Worm (Caenorhabditis elegans) whole organism, young adult: ENCODE data around the gene C34C12.1.

Experiments used
- B0035.1 ChIP-seq: sonication (generic microtip); optimal IDR thresholded peaks from 2 replicates; lab custom pipeline; 2016; ENCODE audit warnings: missing genetic modification characterization, mild to moderate bottlenecking, missing compliant biosample characterization, missing genotype, missing genetic modification reagents
- B0261.1 ChIP-seq: sonication (generic microtip); optimal IDR thresholded peaks from 2 replicates; lab custom pipeline; 2016; ENCODE audit warnings: mild to moderate bottlenecking, missing genetic modification characterization, moderate library complexity, missing compliant biosample characterization
- C17E4.6 ChIP-seq: fragments of 200-800 bp; sonication (Bioruptor generic); IDR thresholded peaks from 2 replicates; pipeline ENCODE4 v1.3.6; 2022; ENCODE audit warnings: missing genetic modification reagents, missing genetic modification characterization, missing compliant biosample characterization
- D2030.7 ChIP-seq: fragments of 200-800 bp; sonication (Bioruptor generic); IDR thresholded peaks from 2 replicates; pipeline ENCODE4 v1.3.6; 2022; ENCODE audit warnings: missing genetic modification reagents, missing genetic modification characterization, missing compliant biosample characterization
- F10E7.11 ChIP-seq: sonication (generic microtip); optimal IDR thresholded peaks from 2 replicates; lab custom pipeline; 2017; ENCODE audit warnings: mild to moderate bottlenecking, missing genetic modification characterization, moderate library complexity, missing compliant biosample characterization
- F39B2.1 ChIP-seq: fragments of 200-800 bp; sonication (Bioruptor generic); IDR thresholded peaks from 2 replicates; pipeline ENCODE4 v1.3.6; 2022; ENCODE audit warnings: missing genetic modification reagents, missing genetic modification characterization, missing compliant biosample characterization
- F57A8.1 ChIP-seq: fragments of 200-800 bp; sonication (Bioruptor generic); optimal IDR thresholded peaks from 2 replicates; lab custom pipeline; 2018; ENCODE audit warnings: mild to moderate bottlenecking, missing genetic modification characterization, moderate library complexity, missing compliant biosample characterization
- F57C9.4 ChIP-seq: sonication (generic microtip); optimal IDR thresholded peaks from 2 replicates; lab custom pipeline; 2017; ENCODE audit warnings: mild to moderate bottlenecking, missing genetic modification characterization, missing compliant biosample characterization
- K12H6.12 ChIP-seq: fragments of 200-800 bp; sonication (Bioruptor generic); optimal IDR thresholded peaks from 2 replicates; lab custom pipeline; 2018; ENCODE audit warnings: mild to moderate bottlenecking, missing genetic modification characterization, missing compliant biosample characterization
- T07F8.4 ChIP-seq: sonication (generic microtip); optimal IDR thresholded peaks from 2 replicates; lab custom pipeline; 2016; ENCODE audit warnings: mild to moderate bottlenecking, missing genetic modification characterization, moderate library complexity, missing compliant biosample characterization
- Y53F4B.3 ChIP-seq: fragments of 200-800 bp; sonication (Bioruptor generic); IDR thresholded peaks from 2 replicates; pipeline ENCODE4 v1.3.6; 2022; ENCODE audit warnings: missing genetic modification reagents, missing genetic modification characterization, missing compliant biosample characterization
- Y53G8AR.9 ChIP-seq: fragments of 200-800 bp; sonication (Bioruptor generic); conservative IDR thresholded peaks from 2 replicates; pipeline ENCODE4 v1.3.6; 2022; ENCODE audit warnings: missing genetic modification reagents, missing genetic modification characterization, missing compliant biosample characterization
- Y67H2A.10 ChIP-seq: fragments of 200-800 bp; sonication (Bioruptor generic); conservative IDR thresholded peaks from 2 replicates; pipeline ENCODE4 v1.3.6; 2022; ENCODE audit warnings: missing genetic modification reagents, missing genetic modification characterization, missing compliant biosample characterization
- atf-7 ChIP-seq: sonication (generic microtip); optimal IDR thresholded peaks from 2 replicates; lab custom pipeline; 2017; ENCODE audit warnings: mild to moderate bottlenecking, missing genetic modification characterization, missing compliant biosample characterization
- attf-5 ChIP-seq: fragments of 200-800 bp; sonication (Bioruptor generic); optimal IDR thresholded peaks from 2 replicates; lab custom pipeline; 2018; ENCODE audit warnings: mild to moderate bottlenecking, missing genetic modification characterization, missing compliant biosample characterization
- cebp-1 ChIP-seq, 2 experiments: fragments of 200-800 bp in 1 of 2; sonication (Bioruptor generic) in 1 of 2; sonication (generic microtip) in 1 of 2; IDR thresholded peaks in 1 of 2; optimal IDR thresholded peaks in 1 of 2; 2 replicates each; pipeline versions ENCODE4 v1.3.6 to Lab custom; 2017 to 2022; ENCODE audit warnings: missing compliant biosample characterization in 2 of 2, missing genetic modification characterization in 2 of 2, mild to moderate bottlenecking in 1 of 2, missing genetic modification reagents in 1 of 2, moderate library complexity in 1 of 2
- dox-1 ChIP-seq: fragments of 200-800 bp; sonication (Bioruptor generic); IDR thresholded peaks from 2 replicates; pipeline ENCODE4 v1.3.6; 2022; ENCODE audit warnings: missing genetic modification reagents, missing genetic modification characterization, missing compliant biosample characterization
- dpl-1 ChIP-seq: fragments of 150-350 bp; optimal IDR thresholded peaks from 2 replicates; lab custom pipeline; 2014; ENCODE audit warnings: missing biosample characterization, missing genetic modification reagents, missing genetic modification characterization
- ekl-4 ChIP-seq: fragments of 200-800 bp; sonication (Bioruptor generic); IDR thresholded peaks from 2 replicates; pipeline ENCODE4 v1.3.6; 2022; ENCODE audit warnings: missing genetic modification reagents, missing genetic modification characterization, missing compliant biosample characterization
- gei-17 ChIP-seq: fragments of 200-800 bp; sonication (Bioruptor generic); optimal IDR thresholded peaks from 2 replicates; lab custom pipeline; 2018; ENCODE audit warnings: mild to moderate bottlenecking, missing genetic modification characterization, missing compliant biosample characterization
- hlh-26 ChIP-seq: fragments of 200-800 bp; sonication (Bioruptor generic); conservative IDR thresholded peaks from 2 replicates; pipeline ENCODE4 v1.3.6; 2022; ENCODE audit warnings: missing genetic modification reagents, missing genetic modification characterization, missing compliant biosample characterization
- hmg-20 ChIP-seq: fragments of 200-800 bp; sonication (Bioruptor generic); IDR thresholded peaks from 2 replicates; pipeline ENCODE4 v1.3.6; 2022; ENCODE audit warnings: missing genetic modification reagents, missing genetic modification characterization, missing compliant biosample characterization
- hrde-1 ChIP-seq: sonication (generic microtip); optimal IDR thresholded peaks from 2 replicates; lab custom pipeline; 2016; ENCODE audit warnings: missing genetic modification characterization, mild to moderate bottlenecking, missing compliant biosample characterization, moderate library complexity, missing genotype, missing genetic modification reagents, borderline replicate concordance
- hsf-1 ChIP-seq: fragments of 200-800 bp; sonication (Bioruptor generic); IDR thresholded peaks from 2 replicates; pipeline ENCODE4 v1.3.6; 2022; ENCODE audit warnings: missing genetic modification reagents, missing genetic modification characterization, missing compliant biosample characterization
- lag-1 ChIP-seq: fragments of 200-800 bp; sonication (Bioruptor generic); IDR thresholded peaks from 2 replicates; pipeline ENCODE4 v1.3.6; 2022; ENCODE audit warnings: missing genetic modification reagents, missing genetic modification characterization, missing compliant biosample characterization
- let-526 ChIP-seq: fragments of 200-800 bp; sonication (Bioruptor generic); IDR thresholded peaks from 2 replicates; pipeline ENCODE4 v1.3.6; 2022; ENCODE audit warnings: missing genetic modification reagents, missing genetic modification characterization, missing compliant biosample characterization
- let-607 ChIP-seq, 2 experiments: fragments of 200-800 bp in 1 of 2; sonication (Bioruptor generic) in 1 of 2; sonication (generic microtip) in 1 of 2; optimal IDR thresholded peaks; 2 replicates each; lab custom pipeline; 2016 to 2018; ENCODE audit warnings: mild to moderate bottlenecking in 2 of 2, missing compliant biosample characterization in 2 of 2, missing genetic modification characterization in 2 of 2, moderate library complexity in 2 of 2, missing genotype in 1 of 2
- lin-26 ChIP-seq: fragments of 200-800 bp; sonication (Bioruptor generic); IDR thresholded peaks from 2 replicates; pipeline ENCODE4 v1.3.6; 2022; ENCODE audit warnings: missing genetic modification reagents, missing genetic modification characterization, missing compliant biosample characterization
- lin-35 ChIP-seq, 3 experiments: fragments of 150-350 bp in 2 of 3; sonication (generic microtip) in 1 of 3; optimal IDR thresholded peaks; 2 replicates each; lab custom pipeline; 2014 to 2018; ENCODE audit warnings: missing biosample characterization in 3 of 3, missing genetic modification characterization in 3 of 3, missing genetic modification reagents in 3 of 3
- lin-40 ChIP-seq: sonication (generic microtip); optimal IDR thresholded peaks from 2 replicates; lab custom pipeline; 2016; ENCODE audit warnings: missing genetic modification characterization, mild to moderate bottlenecking, missing compliant biosample characterization, missing genotype, missing genetic modification reagents
- lir-1 ChIP-seq: fragments of 200-800 bp; sonication (Bioruptor generic); conservative IDR thresholded peaks from 2 replicates; pipeline ENCODE4 v1.3.6; 2022; ENCODE audit warnings: missing genetic modification reagents, missing genetic modification characterization, missing compliant biosample characterization
- madf-10 ChIP-seq: sonication (generic microtip); optimal IDR thresholded peaks from 2 replicates; lab custom pipeline; 2016; ENCODE audit warnings: mild to moderate bottlenecking, missing genetic modification characterization, missing compliant biosample characterization
- madf-3 ChIP-seq: fragments of 200-800 bp; sonication (Bioruptor generic); IDR thresholded peaks from 2 replicates; pipeline ENCODE4 v1.3.6; 2022; ENCODE audit warnings: missing genetic modification reagents, missing genetic modification characterization, missing compliant biosample characterization
- mcd-1 ChIP-seq: fragments of 200-800 bp; sonication (Bioruptor generic); IDR thresholded peaks from 2 replicates; pipeline ENCODE4 v1.3.6; 2022; ENCODE audit warnings: missing genetic modification reagents, missing genetic modification characterization, missing compliant biosample characterization
- mel-28 ChIP-seq: sonication (generic microtip); optimal IDR thresholded peaks from 2 replicates; lab custom pipeline; 2016; ENCODE audit warnings: borderline replicate concordance, mild to moderate bottlenecking, missing genetic modification characterization, missing compliant biosample characterization
- mes-4 ChIP-seq: sonication (generic microtip); optimal IDR thresholded peaks from 2 replicates; lab custom pipeline; 2016; ENCODE audit warnings: missing genotype, missing genetic modification characterization, missing compliant biosample characterization
- mxl-1 ChIP-seq: sonication (generic microtip); optimal IDR thresholded peaks from 2 replicates; lab custom pipeline; 2016; ENCODE audit warnings: missing genetic modification characterization, missing compliant biosample characterization
- nhr-90 ChIP-seq: sonication (generic microtip); optimal IDR thresholded peaks from 2 replicates; lab custom pipeline; 2016; ENCODE audit warnings: missing genotype, mild to moderate bottlenecking, missing genetic modification characterization, missing compliant biosample characterization
- pbrm-1 ChIP-seq: fragments of 200-800 bp; sonication (Bioruptor generic); IDR thresholded peaks from 2 replicates; pipeline ENCODE4 v1.3.6; 2022; ENCODE audit warnings: missing genetic modification reagents, missing genetic modification characterization, missing compliant biosample characterization
- pha-4 ChIP-seq: fragments of 150-350 bp; sonication (generic microtip); optimal IDR thresholded peaks from 2 replicates; lab custom pipeline; 2014; ENCODE audit warnings: missing biosample characterization, missing genetic modification reagents, missing genetic modification characterization
- rec-8 ChIP-seq, 2 experiments: sonication (generic microtip); optimal IDR thresholded peaks; 2 replicates each; lab custom pipeline; 2016; ENCODE audit warnings: mild to moderate bottlenecking in 2 of 2, missing genetic modification characterization in 2 of 2, missing genetic modification reagents in 2 of 2, missing genotype in 2 of 2, missing biosample characterization in 1 of 2, missing compliant biosample characterization in 1 of 2, moderate library complexity in 1 of 2
- sea-2 ChIP-seq: fragments of 200-800 bp; sonication (Bioruptor generic); IDR thresholded peaks from 2 replicates; pipeline ENCODE4 v1.3.6; 2022; ENCODE audit warnings: missing genetic modification characterization, missing compliant biosample characterization
- tlf-1 ChIP-seq: fragments of 200-800 bp; sonication (Bioruptor generic); optimal IDR thresholded peaks from 2 replicates; lab custom pipeline; 2018; ENCODE audit warnings: mild to moderate bottlenecking, missing genetic modification characterization, missing compliant biosample characterization
- ztf-18 ChIP-seq: sonication (generic microtip); optimal IDR thresholded peaks from 2 replicates; lab custom pipeline; 2016; ENCODE audit warnings: missing genotype, mild to moderate bottlenecking, missing genetic modification characterization, missing compliant biosample characterization
- ztf-26 ChIP-seq: sonication (generic microtip); optimal IDR thresholded peaks from 2 replicates; lab custom pipeline; 2017; ENCODE audit warnings: missing genetic modification characterization, missing compliant biosample characterization
- ztf-28 ChIP-seq: fragments of 200-800 bp; sonication (Bioruptor generic); IDR thresholded peaks from 2 replicates; pipeline ENCODE4 v1.3.6; 2022; ENCODE audit warnings: missing genetic modification reagents, missing genetic modification characterization, missing compliant biosample characterization
- ztf-6 ChIP-seq: fragments of 200-800 bp; sonication (Bioruptor generic); IDR thresholded peaks from 2 replicates; pipeline ENCODE4 v1.3.6; 2022; ENCODE audit warnings: missing genetic modification reagents, missing genetic modification characterization, missing compliant biosample characterization

C34C12.1 gene

ce11 chrIII:3460061-3460460 lies 5.9 kb downstream of the C34C12.1 start, which contains the start of gene C34C12.8 (continued):
- TF ChIP-seq let-526 (peak; percentile 75), hlh-26 (no peak), ztf-18 (tag; lab: Kevin White, UChicago) (peak; percentile 99), cebp-1 (GFP tag; IDR thresholded peaks at IDR 0.05; lab: Robert Waterston, UW) (peak; percentile 33; the same call in 1 of the 2 replicates), cebp-1 (tag; optimal IDR thresholded peaks at IDR 0.05; lab: Kevin White, UChicago) (peak; percentile 94), gei-17 (peak; percentile 78), tlf-1 (peak; percentile 95), madf-10 (tag; lab: Kevin White, UChicago) (peak; percentile 70), madf-3 (GFP tag; lab: Robert Waterston, UW) (peak; percentile 96), mcd-1 (GFP tag; lab: Robert Waterston, UW) (peak; percentile 99), ztf-28 (GFP tag; lab: Robert Waterston, UW) (peak; percentile 84), F10E7.11 (tag; lab: Kevin White, UChicago) (peak; percentile 12), Y67H2A.10 (GFP tag; lab: Robert Waterston, UW) (peak; percentile 25; the same call in 1 of the 2 replicates), hrde-1 (peak; percentile 69), F39B2.1 (GFP tag; lab: Robert Waterston, UW) (no peak), pbrm-1 (GFP tag; lab: Robert Waterston, UW) (peak; percentile 96), lin-40 (tag; lab: Kevin White, UChicago) (peak; percentile 96), F57A8.1 (no peak), D2030.7 (GFP tag; lab: Robert Waterston, UW) (peak; percentile 93), dpl-1 (GFP tag; lab: Kevin White, UChicago) (peak; percentile 89), mxl-1 (no peak), ekl-4 (peak; percentile 96), attf-5 (GFP tag; lab: Kevin White, UChicago) (peak; percentile 90), C17E4.6 (peak; percentile 89), lag-1 (GFP tag; lab: Robert Waterston, UW) (no peak), ztf-6 (GFP tag; lab: Robert Waterston, UW) (no peak), ztf-26 (tag; lab: Kevin White, UChicago) (peak; percentile 90), hmg-20 (GFP tag; lab: Robert Waterston, UW) (peak; percentile 90), F57C9.4 (tag; lab: Kevin White, UChicago) (peak; percentile 5), pha-4 (no peak), nhr-90 (tag; lab: Kevin White, UChicago) (no peak), B0035.1 (tag; lab: Kevin White, UChicago) (peak; percentile 57), Y53G8AR.9 (GFP tag; lab: Robert Waterston, UW) (peak; percentile 99), Y53F4B.3 (0 out of 2 replicates have a peak, but pooled peaks have one; percentile 11), T07F8.4 (tag; lab: Kevin White, UChicago) (no peak), atf-7 (tag; lab: Kevin White, UChicago) (peak; percentile 84), dox-1 (peak; percentile 96), lir-1 (GFP tag; lab: Robert Waterston, UW) (peak; percentile 91), rec-8 (tag; optimal IDR thresholded peaks at IDR 0.05; lab: Kevin White, UChicago) (peak in 1 of 2 experiments; percentile 50), K12H6.12 (tag; lab: Kevin White, UChicago) (peak; percentile 63), sea-2 (GFP tag; lab: Robert Waterston, UW) (no peak), B0261.1 (tag; lab: Kevin White, UChicago) (peak; percentile 14), lin-26 (GFP tag; lab: Robert Waterston, UW) (no peak), mel-28 (tag; lab: Kevin White, UChicago) (no peak), hsf-1 (GFP tag; lab: Robert Waterston, UW) (peak; percentile 85), let-607 (tag; optimal IDR thresholded peaks at IDR 0.05; lab: Kevin White, UChicago) (peak; percentile 36 to 77), mes-4 (tag; lab: Kevin White, UChicago) (peak; percentile 44), lin-35 (GFP tag; optimal IDR thresholded peaks at IDR 0.05; lab: Kevin White, UChicago) (peak in 2 of 3 experiments; percentile 91 to 95)
